Fruit fly (Drosophila melanogaster) whole organism, wandering third instar larva: ENCODE measurements around the gene CG9331.
A peak's percentile ranks its signal among the peaks of the same experiment; 100 is the strongest.

Source experiments
- Abd-B ChIP-seq: fragments of >200 bp; optimal IDR thresholded peaks from 2 replicates; lab custom pipeline; 2017; ENCODE audit warnings: missing biosample characterization, missing genetic modification characterization
- CG32264 ChIP-seq: fragments of 200-800 bp; sonication (Bioruptor generic); optimal IDR thresholded peaks from 2 replicates; lab custom pipeline; 2016; ENCODE audit warnings: missing biosample characterization, missing genetic modification characterization
- CrebA ChIP-seq: fragments of 200-800 bp; sonication (Bioruptor generic); optimal IDR thresholded peaks from 2 replicates; lab custom pipeline; 2016; ENCODE audit warnings: missing biosample characterization, mild to moderate bottlenecking, missing genetic modification characterization, borderline replicate concordance
- Dfd ChIP-seq: fragments of >200 bp; optimal IDR thresholded peaks from 2 replicates; lab custom pipeline; 2017; ENCODE audit warnings: missing biosample characterization, missing genetic modification characterization
- HLH106 ChIP-seq: fragments of 200-800 bp; optimal IDR thresholded peaks from 3 replicates; lab custom pipeline; 2019; ENCODE audit warnings: missing biosample characterization, mild to moderate bottlenecking, missing genetic modification characterization, moderate library complexity
- Hr78 ChIP-seq: fragments of >200 bp; optimal IDR thresholded peaks from 2 replicates; lab custom pipeline; 2017; ENCODE audit warnings: missing biosample characterization, missing genetic modification characterization
- Jra ChIP-seq: sonication (Bioruptor generic); optimal IDR thresholded peaks from 2 replicates; lab custom pipeline; 2016; ENCODE audit warnings: missing biosample characterization, missing genetic modification characterization
- Mio ChIP-seq: sonication (Bioruptor generic); optimal IDR thresholded peaks from 2 replicates; lab custom pipeline; 2016; ENCODE audit warnings: missing biosample characterization, missing genetic modification characterization
- N ChIP-seq: fragments of >200 bp; optimal IDR thresholded peaks from 2 replicates; lab custom pipeline; 2018; ENCODE audit warnings: missing biosample characterization, missing external identifiers, missing genetic modification characterization
- OdsH ChIP-seq: fragments of 200-800 bp; sonication (Bioruptor generic); optimal IDR thresholded peaks from 2 replicates; lab custom pipeline; 2016; ENCODE audit warnings: missing biosample characterization, mild to moderate bottlenecking, missing genetic modification characterization
- Rel ChIP-seq, 2 experiments: fragments of 200-800 bp; sonication (Bioruptor generic) in 1 of 2; optimal IDR thresholded peaks; 2 replicates in 1 of 2; 3 replicates in 1 of 2; lab custom pipeline; 2016 to 2019; ENCODE audit warnings: mild to moderate bottlenecking in 2 of 2, missing biosample characterization in 2 of 2, missing genetic modification characterization in 2 of 2, moderate library complexity in 1 of 2
- Sp1 ChIP-seq: fragments of 200-800 bp; sonication (Bioruptor generic); optimal IDR thresholded peaks from 3 replicates; lab custom pipeline; 2019; ENCODE audit warnings: missing biosample characterization, mild to moderate bottlenecking, missing genetic modification characterization, moderate library complexity
- Vsx2 ChIP-seq: fragments of 200-300, 225-300 bp; sonication (Bioruptor generic); optimal IDR thresholded peaks from 2 replicates; lab custom pipeline; 2018; ENCODE audit warnings: missing biosample characterization, missing genetic modification characterization; ENCODE audit not compliant: partially characterized antibody
- br ChIP-seq: fragments of 200-800 bp; sonication (Bioruptor generic); optimal IDR thresholded peaks from 2 replicates; lab custom pipeline; 2016; ENCODE audit warnings: missing biosample characterization, missing genetic modification characterization
- brk ChIP-seq: fragments of 200-800 bp; sonication (Bioruptor generic); optimal IDR thresholded peaks from 2 replicates; lab custom pipeline; 2016; ENCODE audit warnings: missing biosample characterization, mild to moderate bottlenecking, missing genetic modification characterization
- dmrt93B ChIP-seq: fragments of 200-800 bp; sonication (Bioruptor generic); optimal IDR thresholded peaks from 2 replicates; lab custom pipeline; 2018; ENCODE audit warnings: missing biosample characterization, mild to moderate bottlenecking, missing genetic modification characterization
- dsf ChIP-seq: sonication (Bioruptor generic); optimal IDR thresholded peaks from 2 replicates; lab custom pipeline; 2016; ENCODE audit warnings: missing biosample characterization, missing genetic modification characterization, borderline replicate concordance
- ey ChIP-seq: fragments of 200-800 bp; sonication (Bioruptor generic); optimal IDR thresholded peaks from 2 replicates; lab custom pipeline; 2016; ENCODE audit warnings: missing biosample characterization, missing genetic modification characterization
- foxo ChIP-seq, 2 experiments: fragments of 200-800 bp; sonication (Bioruptor generic); optimal IDR thresholded peaks; 2 replicates in 1 of 2; 3 replicates in 1 of 2; lab custom pipeline; 2016 to 2017; ENCODE audit warnings: missing biosample characterization in 2 of 2, missing genetic modification characterization in 2 of 2
- h ChIP-seq: fragments of 200-800 bp; sonication (Bioruptor generic); optimal IDR thresholded peaks from 3 replicates; lab custom pipeline; 2016; ENCODE audit warnings: missing biosample characterization, mild to moderate bottlenecking, missing genetic modification characterization
- lola ChIP-seq: fragments of >200 bp; optimal IDR thresholded peaks from 2 replicates; lab custom pipeline; 2017; ENCODE audit warnings: missing biosample characterization, missing genetic modification characterization
- sage ChIP-seq: fragments of 200-800 bp; sonication (Bioruptor generic); optimal IDR thresholded peaks from 2 replicates; lab custom pipeline; 2016; ENCODE audit warnings: missing biosample characterization, mild to moderate bottlenecking, missing genetic modification characterization
- sv ChIP-seq: fragments of 200-800 bp; sonication (Bioruptor generic); optimal IDR thresholded peaks from 3 replicates; lab custom pipeline; 2016; ENCODE audit warnings: missing biosample characterization, missing genetic modification characterization
- tai ChIP-seq: sonication (Bioruptor generic); optimal IDR thresholded peaks from 2 replicates; lab custom pipeline; 2016; ENCODE audit warnings: missing biosample characterization, missing genetic modification characterization
- usp ChIP-seq: fragments of >200 bp; optimal IDR thresholded peaks from 2 replicates; lab custom pipeline; 2017; ENCODE audit warnings: missing biosample characterization, missing genetic modification characterization
- woc ChIP-seq: sonication (Bioruptor generic); optimal IDR thresholded peaks from 2 replicates; lab custom pipeline; 2016; ENCODE audit warnings: missing biosample characterization, mild to moderate bottlenecking, missing genetic modification characterization

The CG9331 gene

dm6 chr2L:20807617-20808509 lies 14.8 kb upstream of the CG9331 start (continued):
- TF ChIP-seq Rel (GFP tag; optimal IDR thresholded peaks at IDR 0.05; lab: Kevin White, UChicago): no peak
- no peak for TF ChIP-seq Rel (tag; optimal IDR thresholded peaks at IDR 0.05; lab: Kevin White, UChicago)
- TF ChIP-seq Sp1 (GFP tag; lab: Kevin White, UChicago): peak; percentile 52
- TF ChIP-seq br: no peak
- TF ChIP-seq Vsx2 (GFP tag; lab: Kevin White, UChicago): no peak
- no peak for TF ChIP-seq brk
- TF ChIP-seq dsf (GFP tag; lab: Kevin White, UChicago): no peak
- TF ChIP-seq dmrt93B (GFP tag; lab: Kevin White, UChicago): no peak
- no peak for TF ChIP-seq ey (GFP tag; lab: Kevin White, UChicago)
- no peak for TF ChIP-seq sv (GFP tag; lab: Kevin White, UChicago)
- TF ChIP-seq Hr78 (GFP tag; lab: Kevin White, UChicago): no peak
- TF ChIP-seq HLH106 (tag; lab: Kevin White, UChicago): peak; percentile 46
- TF ChIP-seq OdsH (GFP tag; lab: Kevin White, UChicago): peak; percentile 32

dm6 chr2L:20808510-20809195 lies 14.0 kb upstream of the CG9331 start:
- TF ChIP-seq Vsx2 (GFP tag; lab: Kevin White, UChicago) (peak; percentile 25), Jra (GFP tag; lab: Kevin White, UChicago) (no peak)

dm6 chr2L:20809229-20809628 lies 13.4 kb upstream of the CG9331 start:
- no peak for TF ChIP-seq foxo (GFP tag; optimal IDR thresholded peaks at IDR 0.05; lab: Kevin White, UChicago)
- TF ChIP-seq Mio (GFP tag; lab: Kevin White, UChicago): no peak
- TF ChIP-seq h (GFP tag; lab: Kevin White, UChicago): no peak
- TF ChIP-seq sv (GFP tag; lab: Kevin White, UChicago): no peak
- no peak for TF ChIP-seq Dfd (GFP tag; lab: Kevin White, UChicago)
- no peak for TF ChIP-seq sage
- no peak for TF ChIP-seq tai (GFP tag; lab: Kevin White, UChicago)
- TF ChIP-seq Jra (GFP tag; lab: Kevin White, UChicago): no peak
- no peak for TF ChIP-seq Abd-B (GFP tag; lab: Kevin White, UChicago)
- TF ChIP-seq CG32264: no peak
- TF ChIP-seq Vsx2 (GFP tag; lab: Kevin White, UChicago): no peak

- TF ChIP-seq sv (GFP tag; lab: Kevin White, UChicago) (peak; percentile 10), woc (no peak), Abd-B (GFP tag; lab: Kevin White, UChicago) (no peak), h (GFP tag; lab: Kevin White, UChicago) (no peak)
Measured at dm6 chr2L:20811039-20811652, 11.5 kb upstream of the CG9331 start.

dm6 chr2L:20812283-20813189 lies 10.1 kb upstream of the CG9331 start:
- TF ChIP-seq N (GFP tag; lab: Kevin White, UChicago) (no peak), usp (GFP tag; lab: Kevin White, UChicago) (no peak), br (no peak), Sp1 (GFP tag; lab: Kevin White, UChicago) (no peak), OdsH (GFP tag; lab: Kevin White, UChicago) (no peak), CrebA (GFP tag; lab: Kevin White, UChicago) (no peak), lola (no peak), dmrt93B (GFP tag; lab: Kevin White, UChicago) (no peak), CG32264 (no peak)
- TF ChIP-seq, all 38 proteins: peak for 0
